Worm (Caenorhabditis elegans) whole organism, L1 larva: Measurements from ENCODE around the gene C55C3.3.

Source experiments
- C04F5.9 ChIP-seq: sonication (generic microtip); optimal IDR thresholded peaks from 2 replicates; lab custom pipeline; 2016; ENCODE audit warnings: missing genetic modification characterization, missing compliant biosample characterization
- C34B4.2 ChIP-seq: sonication (generic microtip); optimal IDR thresholded peaks from 2 replicates; lab custom pipeline; 2017; ENCODE audit warnings: mild to moderate bottlenecking, missing genetic modification characterization, missing compliant biosample characterization
- alr-1 ChIP-seq: fragments of 200-800 bp; sonication (Bioruptor generic); optimal IDR thresholded peaks from 2 replicates; lab custom pipeline; 2018; ENCODE audit warnings: borderline replicate concordance, mild to moderate bottlenecking, missing genetic modification characterization, missing compliant biosample characterization
- ama-1 ChIP-seq: fragments of 150-350 bp; optimal IDR thresholded peaks from 2 replicates; lab custom pipeline; 2014
- blmp-1 ChIP-seq: fragments of 150-350 bp; optimal IDR thresholded peaks from 2 replicates; lab custom pipeline; 2014; ENCODE audit warnings: missing biosample characterization, missing genetic modification characterization
- ceh-63 ChIP-seq: fragments of 200-800 bp; sonication (Bioruptor generic); optimal IDR thresholded peaks from 2 replicates; lab custom pipeline; 2018; ENCODE audit warnings: mild to moderate bottlenecking, missing genetic modification characterization, missing compliant biosample characterization
- ceh-8 ChIP-seq: fragments of 200-800 bp; sonication (Bioruptor generic); optimal IDR thresholded peaks from 2 replicates; lab custom pipeline; 2018; ENCODE audit warnings: mild to moderate bottlenecking, missing genetic modification characterization, moderate library complexity, missing compliant biosample characterization
- ceh-88 ChIP-seq: fragments of 200-800 bp; sonication (Bioruptor generic); IDR thresholded peaks from 2 replicates; pipeline ENCODE4 v1.3.6; 2022; ENCODE audit warnings: missing genetic modification characterization, missing compliant biosample characterization
- efl-1 ChIP-seq, 4 experiments: fragments of 150-350 bp; optimal IDR thresholded peaks in 3 of 4; peaks in 1 of 4; 1 replicate in 1 of 4; 2 replicates in 3 of 4; lab custom pipeline; 2014; ENCODE audit warnings: missing biosample characterization in 2 of 4, missing genetic modification characterization in 2 of 4, missing genetic modification reagents in 2 of 4
- efl-3 ChIP-seq: fragments of 200-800 bp; sonication (Bioruptor generic); optimal IDR thresholded peaks from 2 replicates; lab custom pipeline; 2018; ENCODE audit warnings: mild to moderate bottlenecking, missing genetic modification characterization, missing compliant biosample characterization
- elt-3 ChIP-seq, 6 experiments: fragments of 150-350 bp in 1 of 6; sonication (generic microtip); optimal IDR thresholded peaks; 2 replicates each; lab custom pipeline; 2017 to 2018; ENCODE audit warnings: missing biosample characterization in 6 of 6, missing genetic modification characterization in 6 of 6, inconsistent platforms in 1 of 6
- ets-5 ChIP-seq: fragments of 200-800 bp; sonication (Bioruptor generic); IDR thresholded peaks from 2 replicates; pipeline ENCODE4 v1.3.6; 2022; ENCODE audit warnings: missing genetic modification characterization, missing compliant biosample characterization
- fkh-10 ChIP-seq: sonication (generic microtip); optimal IDR thresholded peaks from 2 replicates; lab custom pipeline; 2017; ENCODE audit warnings: missing biosample characterization, missing genetic modification reagents, missing genetic modification characterization
- grh-1 ChIP-seq: fragments of 200-800 bp; sonication (Bioruptor generic); IDR thresholded peaks from 2 replicates; pipeline ENCODE4 v1.3.6; 2022; ENCODE audit warnings: missing genetic modification reagents, missing genetic modification characterization, missing compliant biosample characterization
- hlh-17 ChIP-seq: fragments of 200-800 bp; sonication (Bioruptor generic); optimal IDR thresholded peaks from 2 replicates; lab custom pipeline; 2018; ENCODE audit warnings: missing genetic modification characterization, mild to moderate bottlenecking, missing compliant biosample characterization, moderate library complexity, borderline replicate concordance
- hlh-4 ChIP-seq: sonication (generic microtip); optimal IDR thresholded peaks from 2 replicates; lab custom pipeline; 2016; ENCODE audit warnings: mild to moderate bottlenecking, missing genetic modification characterization, missing compliant biosample characterization
- irx-1 ChIP-seq: sonication (generic microtip); optimal IDR thresholded peaks from 2 replicates; lab custom pipeline; 2016; ENCODE audit warnings: missing genetic modification characterization, missing compliant biosample characterization
- isw-1 ChIP-seq: fragments of 200-800 bp; sonication (Bioruptor generic); IDR thresholded peaks from 2 replicates; pipeline ENCODE4 v1.3.6; 2022; ENCODE audit warnings: missing genetic modification characterization, missing compliant biosample characterization
- lin-14 ChIP-seq: fragments of 200-800 bp; sonication (Bioruptor generic); optimal IDR thresholded peaks from 2 replicates; lab custom pipeline; 2018; ENCODE audit warnings: mild to moderate bottlenecking, missing genetic modification characterization, moderate library complexity, missing compliant biosample characterization
- lin-15B ChIP-seq: fragments of 150-350 bp; sonication (generic microtip); optimal IDR thresholded peaks from 3 replicates; lab custom pipeline; 2014; ENCODE audit warnings: missing biosample characterization, missing genetic modification characterization
- lin-35 ChIP-seq, 2 experiments: fragments of 150-350 bp; optimal IDR thresholded peaks; 2 replicates each; lab custom pipeline; 2014; ENCODE audit warnings: missing biosample characterization in 2 of 2, missing genetic modification characterization in 2 of 2, missing genetic modification reagents in 2 of 2
- lir-3 ChIP-seq: sonication (generic microtip); optimal IDR thresholded peaks from 2 replicates; lab custom pipeline; 2016; ENCODE audit warnings: mild to moderate bottlenecking, missing genetic modification characterization, moderate library complexity, missing compliant biosample characterization; ENCODE audit not compliant: poor library complexity
- mab-9 ChIP-seq: fragments of 200-800 bp; sonication (Bioruptor generic); IDR thresholded peaks from 2 replicates; pipeline ENCODE4 v1.3.6; 2022; ENCODE audit warnings: missing genetic modification reagents, missing genetic modification characterization, missing compliant biosample characterization
- mef-2 ChIP-seq: fragments of 150-350 bp; optimal IDR thresholded peaks from 2 replicates; lab custom pipeline; 2014; ENCODE audit warnings: missing biosample characterization, missing genetic modification characterization
- mep-1 ChIP-seq: fragments of 150-350 bp; optimal IDR thresholded peaks from 2 replicates; lab custom pipeline; 2014; ENCODE audit warnings: missing biosample characterization, missing genetic modification characterization
- nhr-11 ChIP-seq: fragments of 150-350 bp; optimal IDR thresholded peaks from 2 replicates; lab custom pipeline; 2014; ENCODE audit warnings: missing biosample characterization, missing genetic modification characterization
- nhr-237 ChIP-seq: fragments of 150-350 bp; optimal IDR thresholded peaks from 2 replicates; lab custom pipeline; 2014; ENCODE audit warnings: missing biosample characterization, missing genetic modification characterization
- nhr-47 ChIP-seq: sonication (generic microtip); optimal IDR thresholded peaks from 2 replicates; lab custom pipeline; 2016; ENCODE audit warnings: mild to moderate bottlenecking, missing genetic modification characterization, moderate library complexity, missing compliant biosample characterization
- nhr-71 ChIP-seq: sonication (generic microtip); optimal IDR thresholded peaks from 2 replicates; lab custom pipeline; 2016; ENCODE audit warnings: mild to moderate bottlenecking, missing genetic modification characterization, moderate library complexity, missing compliant biosample characterization
- nhr-76 ChIP-seq: sonication (generic microtip); optimal IDR thresholded peaks from 2 replicates; lab custom pipeline; 2017; ENCODE audit warnings: missing biosample characterization, missing genetic modification characterization
- nhr-85 ChIP-seq: sonication (generic microtip); peaks from one replicate; lab custom pipeline; 2016; ENCODE audit warnings: missing genetic modification characterization, inconsistent platforms, missing compliant biosample characterization
- nhr-90 ChIP-seq: sonication (generic microtip); optimal IDR thresholded peaks from 2 replicates; lab custom pipeline; 2016; ENCODE audit warnings: mild to moderate bottlenecking, missing genetic modification characterization, missing compliant biosample characterization; ENCODE audit not compliant: poor library complexity
- pqm-1 ChIP-seq: sonication (generic microtip); optimal IDR thresholded peaks from 3 replicates; lab custom pipeline; 2017; ENCODE audit warnings: missing biosample characterization, missing genetic modification characterization
- rnt-1 ChIP-seq: sonication (generic microtip); optimal IDR thresholded peaks from 2 replicates; lab custom pipeline; 2016; ENCODE audit warnings: mild to moderate bottlenecking, missing genetic modification characterization, moderate library complexity, missing compliant biosample characterization
- snu-23 ChIP-seq: sonication (generic microtip); optimal IDR thresholded peaks from 2 replicates; lab custom pipeline; 2016; ENCODE audit warnings: missing genetic modification characterization, missing compliant biosample characterization
- sox-4 ChIP-seq: sonication (generic microtip); optimal IDR thresholded peaks from 2 replicates; lab custom pipeline; 2016; ENCODE audit warnings: missing genetic modification characterization, missing compliant biosample characterization
- sptf-1 ChIP-seq: fragments of 150-350 bp; optimal IDR thresholded peaks from 2 replicates; lab custom pipeline; 2014; ENCODE audit warnings: missing biosample characterization, missing genetic modification characterization
- tlp-1 ChIP-seq: fragments of 150-350 bp; optimal IDR thresholded peaks from 2 replicates; lab custom pipeline; 2014; ENCODE audit warnings: missing biosample characterization, missing genetic modification characterization
- vab-15 ChIP-seq: sonication (generic microtip); optimal IDR thresholded peaks from 2 replicates; lab custom pipeline; 2017; ENCODE audit warnings: missing genotype, mild to moderate bottlenecking, missing genetic modification characterization, missing compliant biosample characterization
- zag-1 ChIP-seq: fragments of 150-350 bp; optimal IDR thresholded peaks from 2 replicates; lab custom pipeline; 2014; ENCODE audit warnings: missing biosample characterization, missing genetic modification characterization

C55C3.3 gene

DNA sequence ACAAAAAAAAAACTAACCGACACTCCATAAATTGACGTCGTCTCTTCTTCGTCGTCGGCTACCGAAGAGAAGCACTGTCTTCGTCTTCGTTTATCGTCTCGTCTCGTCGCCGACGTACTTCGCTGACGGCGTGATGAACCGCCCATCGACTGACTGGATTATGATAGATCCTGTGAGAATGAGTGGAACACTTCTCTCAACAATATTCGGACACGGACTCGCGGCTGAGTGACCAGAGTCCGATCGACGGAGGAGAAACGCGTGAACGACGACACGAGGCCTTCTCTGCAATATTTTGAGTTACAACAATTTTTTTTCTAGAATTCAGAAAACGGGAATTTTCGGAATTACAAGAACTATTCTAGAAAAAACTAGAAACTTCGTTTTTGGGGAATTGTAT, 24.8 kb upstream of the C55C3.3 start, which contains the start of gene skn-1:
Gene skn-1 (minus strand): TSS at position 146 of the 400 bp plus-strand sequence.
- no peak for TF ChIP-seq ama-1 (lab: Kevin White, UChicago)
- TF ChIP-seq mef-2 (tag; lab: Kevin White, UChicago) = no peak
- no peak for TF ChIP-seq efl-1 (optimal IDR thresholded peaks at IDR 0.05; lab: Kevin White, UChicago)
- peak in 1 of 2 experiments; percentile 88 for TF ChIP-seq efl-1 (GFP tag; optimal IDR thresholded peaks at IDR 0.05 in 1 of 2; lab: Kevin White, UChicago)
- TF ChIP-seq grh-1 (GFP tag; lab: Robert Waterston, UW) = no peak
- TF ChIP-seq mep-1 = no peak
- no peak for TF ChIP-seq fkh-10
- TF ChIP-seq lin-15B = no peak
- no peak for TF ChIP-seq lin-35 (GFP tag; optimal IDR thresholded peaks at IDR 0.05; lab: Kevin White, UChicago)

DNA sequence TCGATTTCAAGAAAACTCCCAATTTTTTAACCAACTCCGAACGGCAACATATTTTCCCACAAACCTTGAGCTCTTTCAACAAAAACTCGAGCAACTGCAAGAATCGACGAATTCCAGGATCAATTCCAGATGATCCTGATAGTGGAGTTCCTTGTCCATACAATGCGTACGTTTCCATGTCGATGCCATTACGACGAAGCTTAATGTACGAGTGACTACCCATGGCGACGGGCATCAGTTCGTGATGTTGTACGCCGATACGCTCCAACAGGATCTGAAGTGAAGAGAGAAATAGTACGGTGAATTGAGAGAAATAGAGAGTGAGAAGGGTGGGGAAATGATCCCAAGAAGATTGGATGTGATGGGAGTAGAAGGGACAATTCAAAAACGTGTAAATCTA, 23.0 kb upstream of the C55C3.3 start:
- TF ChIP-seq lir-3 (no peak), ets-5 (GFP tag; lab: Robert Waterston, UW) (no peak), hlh-4 (tag; lab: Kevin White, UChicago) (no peak), efl-1 (optimal IDR thresholded peaks at IDR 0.05; lab: Kevin White, UChicago) (no peak), efl-1 (GFP tag; optimal IDR thresholded peaks at IDR 0.05 in 1 of 2; lab: Kevin White, UChicago) (peak in 1 of 2 experiments; percentile 17), nhr-90 (tag; lab: Kevin White, UChicago) (no peak)

DNA sequence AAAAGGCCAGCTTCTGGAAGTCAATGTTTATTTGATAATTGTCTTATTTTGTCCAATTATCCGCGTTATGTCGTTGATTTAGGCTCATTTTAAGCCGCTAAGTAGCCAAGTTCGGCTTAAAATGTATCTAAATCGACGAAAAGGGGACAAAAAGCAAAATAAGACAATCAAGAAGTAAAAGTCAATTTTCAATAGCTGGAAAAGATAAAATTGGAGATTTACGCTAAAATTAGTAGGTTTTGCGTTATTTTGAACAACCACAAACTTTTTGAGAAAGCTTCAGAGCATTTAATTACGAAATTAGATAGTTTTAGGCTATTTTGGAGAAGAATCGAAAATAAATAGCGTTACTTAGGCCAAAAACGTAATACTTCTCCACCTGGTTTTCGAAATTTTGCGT, 22.2 kb upstream of the C55C3.3 start:
- TF ChIP-seq mab-9 (GFP tag; lab: Robert Waterston, UW) (no peak), C04F5.9 (tag; lab: Kevin White, UChicago) (no peak), C34B4.2 (no peak), nhr-71 (tag; lab: Kevin White, UChicago) (no peak), hlh-17 (GFP tag; lab: Kevin White, UChicago) (no peak), nhr-85 (tag; lab: Kevin White, UChicago) (peak; percentile 13)

DNA sequence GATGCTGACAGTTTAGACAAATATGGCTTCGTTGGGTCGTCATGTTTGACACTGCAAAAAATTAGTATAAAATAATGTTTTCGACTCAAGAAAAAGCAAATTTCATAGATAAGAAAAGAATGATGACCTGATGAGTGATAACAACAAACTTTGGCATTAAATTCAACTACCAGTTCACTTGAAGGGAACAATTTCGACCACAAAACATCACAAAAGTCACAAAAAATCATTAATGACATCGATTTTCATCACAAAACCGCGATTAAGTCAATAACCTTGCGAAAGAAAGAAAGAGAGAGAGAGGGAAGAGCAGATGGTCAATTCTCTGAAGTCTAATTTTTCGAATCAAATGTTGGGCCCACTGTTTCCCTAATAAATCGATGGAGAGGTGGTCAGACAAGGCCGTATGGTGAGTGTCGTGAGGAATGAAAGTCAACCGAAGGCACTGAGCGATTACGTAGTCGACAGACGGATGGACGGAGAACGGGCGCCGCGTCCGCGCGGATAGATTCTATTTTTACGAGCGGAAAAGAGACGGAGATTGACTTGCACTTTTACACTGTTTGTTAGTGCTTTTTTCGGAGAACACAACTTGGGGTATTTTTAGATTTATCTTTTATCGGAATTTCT, 20.6 kb upstream of the C55C3.3 start, which contains the start of gene bec-1:
Gene bec-1 (minus strand): TSS at position 51 of the 630 bp plus-strand sequence.
- TF ChIP-seq lin-14 (peak; percentile 1), pqm-1 (tag; lab: Kevin White, UChicago) (no peak), nhr-11 (tag; lab: Kevin White, UChicago) (no peak), mep-1 (peak; percentile 2), nhr-47 (tag; lab: Kevin White, UChicago) (no peak), hlh-4 (tag; lab: Kevin White, UChicago) (no peak), blmp-1 (tag; lab: Kevin White, UChicago) (peak; percentile 19), tlp-1 (no peak), efl-1 (optimal IDR thresholded peaks at IDR 0.05; lab: Kevin White, UChicago) (no peak), efl-1 (GFP tag; optimal IDR thresholded peaks at IDR 0.05 in 1 of 2; lab: Kevin White, UChicago) (peak in 1 of 2 experiments; percentile 72), nhr-85 (tag; lab: Kevin White, UChicago) (no peak)
- TF ChIP-seq, all 84 proteins: peak for 4

DNA sequence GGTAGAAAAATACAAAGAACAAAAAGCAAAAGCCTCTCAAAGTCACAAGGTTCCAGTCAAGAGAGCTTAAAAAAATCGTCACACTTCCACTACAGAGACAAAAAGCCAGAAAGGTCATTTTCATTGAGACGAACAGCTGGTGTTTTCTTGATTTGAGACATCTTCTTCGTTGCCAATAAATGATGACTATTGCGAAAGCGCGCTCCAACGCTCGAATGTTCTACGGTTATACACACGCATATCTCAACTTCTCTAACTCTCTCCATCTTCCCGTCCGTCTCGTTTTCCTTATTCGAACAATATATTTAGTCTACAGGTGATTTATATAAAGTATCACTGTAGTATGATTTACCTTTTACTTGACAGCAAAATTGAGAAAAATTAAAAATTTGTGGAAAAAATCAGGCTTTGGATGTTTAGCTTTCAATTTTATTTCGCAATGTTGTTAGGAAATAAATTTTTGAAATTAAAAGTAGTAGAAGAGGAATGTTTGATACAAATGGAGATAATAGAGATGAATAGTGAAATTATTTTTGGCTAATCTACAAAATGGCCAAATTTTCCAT, 19.7 kb upstream of the C55C3.3 start:
- TF ChIP-seq vab-15 (tag; lab: Kevin White, UChicago) = no peak
- TF ChIP-seq efl-3 (GFP tag; lab: Kevin White, UChicago) = no peak
- no peak for TF ChIP-seq C34B4.2
- peak in 2 of 6 experiments; percentile 29 to 66 for TF ChIP-seq elt-3 (tag; optimal IDR thresholded peaks at IDR 0.05; lab: Kevin White, UChicago)
- peak; percentile 33 for TF ChIP-seq rnt-1 (tag; lab: Kevin White, UChicago)
- peak; percentile 5 for TF ChIP-seq ama-1 (lab: Kevin White, UChicago)
- no peak for TF ChIP-seq zag-1 (tag; lab: Kevin White, UChicago)
- TF ChIP-seq nhr-11 (tag; lab: Kevin White, UChicago) = no peak
- no peak for TF ChIP-seq sox-4 (tag; lab: Kevin White, UChicago)
- TF ChIP-seq nhr-90 (tag; lab: Kevin White, UChicago) = no peak
- peak; percentile 61 for TF ChIP-seq mep-1
- TF ChIP-seq irx-1 (tag; lab: Kevin White, UChicago) = no peak
- no peak for TF ChIP-seq alr-1 (tag; lab: Kevin White, UChicago)
- no peak for TF ChIP-seq ceh-88 (GFP tag; lab: Robert Waterston, UW)
- no peak for TF ChIP-seq sptf-1 (tag; lab: Kevin White, UChicago)
- no peak for TF ChIP-seq fkh-10
- peak; percentile 63 for TF ChIP-seq nhr-71 (tag; lab: Kevin White, UChicago)
- no peak for TF ChIP-seq hlh-17 (GFP tag; lab: Kevin White, UChicago)
- no peak for TF ChIP-seq ceh-63 (GFP tag; lab: Kevin White, UChicago)
- TF ChIP-seq lin-14 = peak; percentile 85
- no peak for TF ChIP-seq nhr-76 (tag; lab: Kevin White, UChicago)
- TF ChIP-seq ceh-8 (GFP tag; lab: Kevin White, UChicago) = no peak
- TF ChIP-seq snu-23 (GFP tag; lab: Kevin White, UChicago) = peak; percentile 63
- no peak for TF ChIP-seq lin-15B
- TF ChIP-seq isw-1 (GFP tag; lab: Robert Waterston, UW) = no peak
- TF ChIP-seq nhr-237 (tag; lab: Kevin White, UChicago) = peak; percentile 8
